Fruit fly (Drosophila melanogaster): Measurements from ENCODE around the gene E23.

DNA sequence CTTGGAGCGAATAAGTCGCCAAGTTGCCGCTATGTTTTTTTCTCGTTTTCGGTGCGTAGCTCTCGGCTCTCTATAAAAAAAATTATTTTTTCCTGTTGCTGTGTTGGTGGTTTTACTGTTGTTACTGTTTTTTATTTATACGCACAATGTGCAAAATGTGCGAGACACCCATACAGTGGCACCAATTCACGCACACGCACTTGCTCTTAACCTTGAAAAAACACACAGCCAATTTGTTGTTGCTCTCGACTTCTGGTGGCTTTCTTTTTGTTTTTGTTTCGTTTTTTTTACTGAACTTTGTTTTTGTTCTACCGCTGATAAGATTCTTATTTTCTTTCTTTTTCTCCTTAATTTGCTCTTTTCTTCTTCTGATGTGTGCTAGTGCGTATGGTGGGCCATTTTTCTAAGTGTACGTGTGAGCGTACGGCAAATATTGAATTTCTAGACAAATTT is 1.6 kb upstream of the E23 start:
- no peak for TF ChIP-seq CG8478 (optimal IDR thresholded peaks at IDR 0.05)
- TF ChIP-seq CTCF (optimal IDR thresholded peaks at IDR 0.05), result no peak
